Worm (Caenorhabditis elegans): ENCODE data around the gene swan-1.

DNA sequence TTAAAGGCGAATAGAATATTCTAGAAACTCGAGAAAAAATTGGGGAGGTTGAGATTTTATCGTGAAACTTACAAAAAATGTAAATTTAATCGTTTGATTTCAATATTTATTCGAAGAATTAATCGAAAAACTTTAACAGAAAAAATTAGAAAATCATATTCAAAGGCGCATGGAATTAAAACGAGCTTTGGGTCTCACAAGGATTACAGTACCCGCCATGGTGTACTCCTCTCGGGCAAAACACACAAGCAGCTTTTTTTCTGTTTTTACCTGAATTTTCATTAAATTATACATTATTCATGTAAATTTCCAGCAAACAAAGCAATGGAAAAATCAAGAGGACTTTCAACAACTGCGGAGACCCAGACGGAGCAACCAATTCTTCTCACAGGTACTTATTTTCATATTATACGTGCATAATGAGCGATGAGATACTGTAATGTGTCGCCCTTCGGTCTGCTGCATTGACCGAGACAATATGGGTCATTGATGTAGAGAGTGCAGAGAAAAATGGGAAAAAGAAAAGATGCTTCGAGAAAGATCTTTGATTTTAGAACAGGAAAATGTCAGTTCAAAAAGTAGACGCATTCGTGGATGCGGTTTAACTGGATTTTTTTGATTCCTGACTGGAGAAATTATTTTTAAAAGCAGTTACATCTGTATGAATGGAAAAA lies 19.7 kb downstream of the swan-1 start, which contains the start of the genes F53C11.4 and F53C11.5:
- TF ChIP-seq cnd-1 (tag; optimal IDR thresholded peaks at IDR 0.05) (no peak), pha-4 (tag; optimal IDR thresholded peaks at IDR 0.05) (no peak), nhr-76 (tag; optimal IDR thresholded peaks at IDR 0.05) (no peak), unc-39 (tag; optimal IDR thresholded peaks at IDR 0.05) (no peak), ces-1 (GFP tag; optimal IDR thresholded peaks at IDR 0.05) (no peak), elt-3 (tag; optimal IDR thresholded peaks at IDR 0.05) (no peak)

All from whole organism, mixed stage, embryonic.